Worm (Caenorhabditis elegans): Measurements from ENCODE around the gene Y73F8A.23.

The Y73F8A.23 gene

DNA sequence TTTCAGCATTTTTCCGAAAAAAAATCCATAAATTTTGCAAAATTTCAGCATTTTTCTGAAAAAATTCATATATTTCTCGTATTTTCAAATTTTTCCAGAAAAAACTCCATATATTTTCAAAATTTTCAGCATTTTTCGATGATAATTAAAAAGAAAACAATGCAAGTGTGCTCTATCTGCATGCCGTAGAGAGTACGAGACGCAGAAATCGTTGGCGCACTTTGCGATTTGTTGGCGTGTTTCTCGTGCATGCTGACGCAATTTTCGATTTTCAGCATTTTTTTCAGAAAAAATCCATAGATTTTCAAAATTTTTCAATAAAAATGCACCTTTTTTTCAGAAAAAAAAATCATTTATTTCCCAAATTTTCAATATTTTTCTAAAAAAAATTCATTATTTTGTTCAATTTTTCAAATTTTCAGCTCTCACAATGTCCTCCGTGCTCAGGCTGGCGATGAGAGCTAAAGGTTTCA, 28.0 kb upstream of the Y73F8A.23 start, which contains the start of gene Y73F8A.27 (continued):
- TF ChIP-seq snpc-3.4 (tag; optimal IDR thresholded peaks at IDR 0.05): peak; percentile 94
- peak; percentile 83 for TF ChIP-seq ceh-27 (GFP tag; optimal IDR thresholded peaks at IDR 0.05)
- no peak for TF ChIP-seq F57C9.4 (tag; optimal IDR thresholded peaks at IDR 0.05)
- TF ChIP-seq C06A6.2 (GFP tag; conservative IDR thresholded peaks at IDR 0.05): peak; percentile 80
- TF ChIP-seq unc-62 (GFP tag; optimal IDR thresholded peaks at IDR 0.05): no peak
- TF ChIP-seq ceh-40 (GFP tag; IDR thresholded peaks at IDR 0.05): no peak
- TF ChIP-seq nfya-2 (GFP tag; IDR thresholded peaks at IDR 0.05): no peak
- peak; percentile 22 for TF ChIP-seq hrde-1 (tag; optimal IDR thresholded peaks at IDR 0.05; ENCODE audit: borderline replicate concordance)
- no peak for TF ChIP-seq egl-44 (GFP tag; IDR thresholded peaks at IDR 0.05)
- no peak for TF ChIP-seq lin-26 (GFP tag; IDR thresholded peaks at IDR 0.05)
- TF ChIP-seq B0336.3 (GFP tag; IDR thresholded peaks at IDR 0.05): peak; percentile 86
- peak; percentile 95 for TF ChIP-seq lin-40 (tag; optimal IDR thresholded peaks at IDR 0.05)
- peak; percentile 90 for TF ChIP-seq K11D2.4 (GFP tag; IDR thresholded peaks at IDR 0.05)
- TF ChIP-seq pha-4 (tag; optimal IDR thresholded peaks at IDR 0.05): peak; percentile 90
- peak; percentile 91 for TF ChIP-seq Y95B8A.8 (GFP tag; IDR thresholded peaks at IDR 0.05)
- peak; percentile 58 for TF ChIP-seq F33H1.4 (GFP tag; IDR thresholded peaks at IDR 0.05)
- TF ChIP-seq aptf-3 (GFP tag; IDR thresholded peaks at IDR 0.05): no peak
- TF ChIP-seq ccch-3 (GFP tag; optimal IDR thresholded peaks at IDR 0.05): no peak
- no peak for TF ChIP-seq nfya-1 (tag; optimal IDR thresholded peaks at IDR 0.05; ENCODE audit: borderline replicate concordance, insufficient read depth)
- TF ChIP-seq ztf-3 (GFP tag; optimal IDR thresholded peaks at IDR 0.05): no peak
- no peak for TF ChIP-seq T07F8.4 (tag; optimal IDR thresholded peaks at IDR 0.05)
- TF ChIP-seq rec-8 (tag; optimal IDR thresholded peaks at IDR 0.05): no peak
- peak; percentile 74 for TF ChIP-seq K12H6.12 (tag; optimal IDR thresholded peaks at IDR 0.05)
- peak; percentile 90 for TF ChIP-seq lin-54 (GFP tag; optimal IDR thresholded peaks at IDR 0.05)
- peak; percentile 69 for TF ChIP-seq Y56A3A.18 (GFP tag; IDR thresholded peaks at IDR 0.05)
- peak; percentile 89 for TF ChIP-seq madf-3 (GFP tag; IDR thresholded peaks at IDR 0.05)
- no peak for TF ChIP-seq ama-1 (optimal IDR thresholded peaks at IDR 0.05)
- TF ChIP-seq ama-1 (GFP tag; optimal IDR thresholded peaks at IDR 0.05): no peak
- peak; percentile 89 for TF ChIP-seq dox-1 (GFP tag; IDR thresholded peaks at IDR 0.05)
- peak; percentile 54; the same call in 1 of the 2 replicates for TF ChIP-seq ceh-91 (GFP tag; IDR thresholded peaks at IDR 0.05)
- no peak for TF ChIP-seq F57A8.1 (GFP tag; optimal IDR thresholded peaks at IDR 0.05)

DNA sequence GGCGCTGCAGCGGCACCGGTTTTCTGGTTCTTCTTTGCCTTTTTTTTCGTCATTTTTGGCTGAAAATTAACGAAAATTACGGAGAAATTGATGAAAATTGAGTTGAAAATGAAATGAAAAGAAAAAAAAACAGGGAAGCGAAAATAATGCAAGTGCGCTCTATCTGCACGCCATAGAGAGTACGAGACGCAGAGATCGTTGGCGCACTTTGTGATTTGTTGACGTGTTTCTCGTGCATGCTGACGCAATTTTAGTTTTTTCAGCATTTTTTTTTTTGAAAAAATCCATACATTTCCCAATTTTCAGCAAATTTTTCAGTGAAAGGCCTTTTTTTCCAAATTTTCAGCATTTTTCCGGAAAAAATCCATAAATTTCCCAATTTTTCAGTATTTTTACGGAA, 27.0 kb upstream of the Y73F8A.23 start, which contains the start of gene ntl-11:
ntl-11 (minus strand) TSS at position 66 of the 400 bp plus-strand sequence.
- no peak for TF ChIP-seq zim-3 (tag; optimal IDR thresholded peaks at IDR 0.05)
- no peak for TF ChIP-seq nhr-179 (tag; optimal IDR thresholded peaks at IDR 0.05)
- TF ChIP-seq T26A5.8 (tag; optimal IDR thresholded peaks at IDR 0.05): no peak
- peak; percentile 74 for TF ChIP-seq B0035.1 (tag; optimal IDR thresholded peaks at IDR 0.05)
- TF ChIP-seq nhr-27 (tag; optimal IDR thresholded peaks at IDR 0.05): no peak
- peak; percentile 82 for TF ChIP-seq C17E4.6 (GFP tag; IDR thresholded peaks at IDR 0.05)
- no peak for TF ChIP-seq lsy-27 (tag; optimal IDR thresholded peaks at IDR 0.05; ENCODE audit: borderline replicate concordance, insufficient read depth)
- TF ChIP-seq hmg-1.2 (GFP tag; IDR thresholded peaks at IDR 0.05): peak; percentile 100
- peak; percentile 81 for TF ChIP-seq somi-1 (GFP tag; optimal IDR thresholded peaks at IDR 0.05)
- no peak for TF ChIP-seq mes-4 (tag; optimal IDR thresholded peaks at IDR 0.05)
- peak; percentile 75; the same call in 1 of the 2 replicates for TF ChIP-seq egl-44 (GFP tag; IDR thresholded peaks at IDR 0.05)
- TF ChIP-seq snpc-1.1 (tag; optimal IDR thresholded peaks at IDR 0.05; ENCODE audit: insufficient read depth): peak; percentile 79
- TF ChIP-seq ZK185.1 (tag; optimal IDR thresholded peaks at IDR 0.05; ENCODE audit: poor library complexity, severe bottlenecking): no peak
- TF ChIP-seq mel-28 (tag; optimal IDR thresholded peaks at IDR 0.05; ENCODE audit: borderline replicate concordance): peak; percentile 17
- peak; percentile 48 for TF ChIP-seq ztf-22 (GFP tag; optimal IDR thresholded peaks at IDR 0.05)
- no peak for TF ChIP-seq bed-2 (GFP tag; IDR thresholded peaks at IDR 0.05)
- TF ChIP-seq chd-7 (tag; optimal IDR thresholded peaks at IDR 0.05): no peak
- peak; percentile 59 to 81 for TF ChIP-seq let-607 (tag; optimal IDR thresholded peaks at IDR 0.05)
- TF ChIP-seq ets-4 (GFP tag; optimal IDR thresholded peaks at IDR 0.05): no peak

All from whole organism, young adult.